Worm (Caenorhabditis elegans) whole organism, late embryonic: ENCODE results near the gene ida-1.

Experiments used
- C08G9.2 ChIP-seq: sonication (generic microtip); optimal IDR thresholded peaks from 2 replicates; lab custom pipeline; 2016; ENCODE audit warnings: mild to moderate bottlenecking, missing genetic modification characterization, moderate library complexity, missing compliant biosample characterization
- C38D4.7 ChIP-seq: fragments of 200-800 bp; sonication (Bioruptor generic); optimal IDR thresholded peaks from 2 replicates; lab custom pipeline; 2018; ENCODE audit warnings: mild to moderate bottlenecking, missing genetic modification characterization, moderate library complexity, missing compliant biosample characterization
- F13H6.1 ChIP-seq: sonication (generic microtip); optimal IDR thresholded peaks from 2 replicates; lab custom pipeline; 2016; ENCODE audit warnings: missing genetic modification characterization, missing compliant biosample characterization
- K09A11.1 ChIP-seq: sonication (generic microtip); optimal IDR thresholded peaks from 2 replicates; lab custom pipeline; 2017; ENCODE audit warnings: antibody characterized with exemption, mild to moderate bottlenecking, missing genetic modification characterization, missing compliant biosample characterization; ENCODE audit not compliant: insufficient read depth
- ahr-1 ChIP-seq: sonication (generic microtip); optimal IDR thresholded peaks from 2 replicates; lab custom pipeline; 2016; ENCODE audit warnings: missing genetic modification characterization, missing compliant biosample characterization
- ceh-14 ChIP-seq: sonication (generic microtip); optimal IDR thresholded peaks from 2 replicates; lab custom pipeline; 2016; ENCODE audit warnings: missing genotype, missing genetic modification characterization, missing compliant biosample characterization
- ceh-18 ChIP-seq: sonication (generic microtip); optimal IDR thresholded peaks from 2 replicates; lab custom pipeline; 2016; ENCODE audit warnings: missing genetic modification characterization, missing compliant biosample characterization
- ceh-2 ChIP-seq: sonication (generic microtip); optimal IDR thresholded peaks from 2 replicates; lab custom pipeline; 2016; ENCODE audit warnings: missing genotype, missing genetic modification characterization, missing compliant biosample characterization
- ceh-24 ChIP-seq: sonication (generic microtip); optimal IDR thresholded peaks from 2 replicates; lab custom pipeline; 2016; ENCODE audit warnings: mild to moderate bottlenecking, missing genetic modification characterization, missing compliant biosample characterization
- ceh-34 ChIP-seq: sonication (generic microtip); optimal IDR thresholded peaks from 2 replicates; lab custom pipeline; 2016; ENCODE audit warnings: mild to moderate bottlenecking, missing genetic modification characterization, missing compliant biosample characterization
- ceh-45 ChIP-seq: fragments of 200-800 bp; sonication (Bioruptor generic); IDR thresholded peaks from 2 replicates; pipeline ENCODE4 v1.3.6; 2022; ENCODE audit warnings: missing genetic modification reagents, missing genetic modification characterization, missing compliant biosample characterization
- ceh-48 ChIP-seq: sonication (generic microtip); optimal IDR thresholded peaks from 2 replicates; lab custom pipeline; 2016; ENCODE audit warnings: missing genetic modification characterization, inconsistent platforms, missing compliant biosample characterization
- ceh-9 ChIP-seq: sonication (generic microtip); optimal IDR thresholded peaks from 2 replicates; lab custom pipeline; 2016; ENCODE audit warnings: mild to moderate bottlenecking, missing genetic modification characterization, inconsistent platforms, missing compliant biosample characterization
- dmd-4 ChIP-seq: sonication (generic microtip); optimal IDR thresholded peaks from 2 replicates; lab custom pipeline; 2016; ENCODE audit warnings: borderline replicate concordance, missing genetic modification characterization, missing compliant biosample characterization
- dve-1 ChIP-seq: sonication (generic microtip); optimal IDR thresholded peaks from 2 replicates; lab custom pipeline; 2017; ENCODE audit warnings: antibody characterized with exemption, mild to moderate bottlenecking, missing genetic modification characterization, missing compliant biosample characterization
- elt-2 ChIP-seq: sonication (generic microtip); optimal IDR thresholded peaks from 2 replicates; lab custom pipeline; 2016; ENCODE audit warnings: missing genetic modification reagents, missing genetic modification characterization, missing compliant biosample characterization
- elt-4 ChIP-seq: sonication (generic microtip); optimal IDR thresholded peaks from 2 replicates; lab custom pipeline; 2016; ENCODE audit warnings: missing genetic modification characterization, missing compliant biosample characterization
- eyg-1 ChIP-seq: sonication (generic microtip); optimal IDR thresholded peaks from 2 replicates; lab custom pipeline; 2016; ENCODE audit warnings: missing genotype, missing genetic modification characterization, missing compliant biosample characterization
- fkh-6 ChIP-seq: sonication (generic microtip); optimal IDR thresholded peaks from 2 replicates; lab custom pipeline; 2016; ENCODE audit warnings: missing genetic modification characterization, missing compliant biosample characterization
- hlh-15 ChIP-seq: sonication (generic microtip); optimal IDR thresholded peaks from 2 replicates; lab custom pipeline; 2016; ENCODE audit warnings: missing genetic modification characterization, missing compliant biosample characterization
- hlh-6 ChIP-seq: sonication (generic microtip); optimal IDR thresholded peaks from 2 replicates; lab custom pipeline; 2016; ENCODE audit warnings: missing genotype, missing genetic modification characterization, missing compliant biosample characterization
- hlh-8 ChIP-seq: sonication (generic microtip); optimal IDR thresholded peaks from 2 replicates; lab custom pipeline; 2016; ENCODE audit warnings: missing genotype, missing genetic modification characterization, missing compliant biosample characterization
- lim-6 ChIP-seq: sonication (generic microtip); optimal IDR thresholded peaks from 2 replicates; lab custom pipeline; 2016; ENCODE audit warnings: missing genetic modification characterization, missing compliant biosample characterization
- madf-2 ChIP-seq: sonication (generic microtip); optimal IDR thresholded peaks from 2 replicates; lab custom pipeline; 2017; ENCODE audit warnings: missing genetic modification characterization, missing compliant biosample characterization
- mec-3 ChIP-seq: sonication (generic microtip); optimal IDR thresholded peaks from 2 replicates; lab custom pipeline; 2016; ENCODE audit warnings: borderline replicate concordance, missing genetic modification characterization, missing compliant biosample characterization
- npax-4 ChIP-seq: sonication (generic microtip); optimal IDR thresholded peaks from 2 replicates; lab custom pipeline; 2016; ENCODE audit warnings: missing genetic modification characterization, missing compliant biosample characterization
- pag-3 ChIP-seq: sonication (generic microtip); optimal IDR thresholded peaks from 2 replicates; lab custom pipeline; 2016; ENCODE audit warnings: missing compliant biosample characterization, missing genetic modification characterization, borderline replicate concordance
- pax-1 ChIP-seq: fragments of 150-350 bp; optimal IDR thresholded peaks from 2 replicates; lab custom pipeline; 2014; ENCODE audit warnings: missing biosample characterization, missing genetic modification characterization
- pha-2 ChIP-seq: sonication (generic microtip); optimal IDR thresholded peaks from 2 replicates; lab custom pipeline; 2017; ENCODE audit warnings: mild to moderate bottlenecking, missing genetic modification characterization, missing compliant biosample characterization
- pha-4 ChIP-seq: fragments of 150-350 bp; optimal IDR thresholded peaks from 2 replicates; lab custom pipeline; 2018; ENCODE audit warnings: missing biosample characterization, missing genetic modification reagents, missing genetic modification characterization
- pqm-1 ChIP-seq: sonication (generic microtip); optimal IDR thresholded peaks from 2 replicates; lab custom pipeline; 2016; ENCODE audit warnings: missing genetic modification characterization, missing compliant biosample characterization
- pros-1 ChIP-seq: fragments of 150-350 bp; optimal IDR thresholded peaks from 2 replicates; lab custom pipeline; 2014; ENCODE audit warnings: missing biosample characterization, missing genetic modification reagents, missing genetic modification characterization
- tbx-7 ChIP-seq: sonication (generic microtip); optimal IDR thresholded peaks from 2 replicates; lab custom pipeline; 2016; ENCODE audit warnings: missing genotype, missing genetic modification characterization, missing compliant biosample characterization
- unc-42 ChIP-seq: sonication (generic microtip); optimal IDR thresholded peaks from 2 replicates; lab custom pipeline; 2016; ENCODE audit warnings: missing genotype, missing genetic modification characterization, missing compliant biosample characterization
- unc-55 ChIP-seq: sonication (generic microtip); optimal IDR thresholded peaks from 2 replicates; lab custom pipeline; 2017; ENCODE audit warnings: missing biosample characterization, missing genetic modification reagents, missing genetic modification characterization
- unc-86 ChIP-seq: sonication (generic microtip); optimal IDR thresholded peaks from 2 replicates; lab custom pipeline; 2016; ENCODE audit warnings: missing genetic modification characterization, missing compliant biosample characterization

ida-1 gene

DNA sequence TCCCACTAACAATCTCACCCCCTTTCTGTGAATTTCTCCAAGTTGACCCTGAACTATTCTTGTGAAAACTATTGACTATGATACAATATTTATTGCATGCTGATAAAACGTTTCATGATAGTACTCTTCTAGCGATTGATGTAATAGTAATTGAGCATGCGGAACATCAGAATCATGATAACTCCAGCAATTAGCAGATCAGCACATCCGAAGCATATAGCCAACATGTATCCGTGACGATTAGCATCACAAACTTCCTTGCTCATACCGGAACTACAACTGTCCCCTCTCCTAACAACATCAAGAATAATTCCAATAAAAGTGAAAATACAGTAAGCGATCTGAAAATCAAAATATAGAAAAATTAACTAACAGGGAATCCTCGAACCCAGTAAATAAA, 25.3 kb upstream of the ida-1 start:
- TF ChIP-seq ceh-48 (no peak), pha-2 (tag; lab: Kevin White, UChicago) (no peak), ceh-45 (no peak), pha-4 (tag; lab: Kevin White, UChicago) (no peak), tbx-7 (tag; lab: Kevin White, UChicago) (no peak)

DNA sequence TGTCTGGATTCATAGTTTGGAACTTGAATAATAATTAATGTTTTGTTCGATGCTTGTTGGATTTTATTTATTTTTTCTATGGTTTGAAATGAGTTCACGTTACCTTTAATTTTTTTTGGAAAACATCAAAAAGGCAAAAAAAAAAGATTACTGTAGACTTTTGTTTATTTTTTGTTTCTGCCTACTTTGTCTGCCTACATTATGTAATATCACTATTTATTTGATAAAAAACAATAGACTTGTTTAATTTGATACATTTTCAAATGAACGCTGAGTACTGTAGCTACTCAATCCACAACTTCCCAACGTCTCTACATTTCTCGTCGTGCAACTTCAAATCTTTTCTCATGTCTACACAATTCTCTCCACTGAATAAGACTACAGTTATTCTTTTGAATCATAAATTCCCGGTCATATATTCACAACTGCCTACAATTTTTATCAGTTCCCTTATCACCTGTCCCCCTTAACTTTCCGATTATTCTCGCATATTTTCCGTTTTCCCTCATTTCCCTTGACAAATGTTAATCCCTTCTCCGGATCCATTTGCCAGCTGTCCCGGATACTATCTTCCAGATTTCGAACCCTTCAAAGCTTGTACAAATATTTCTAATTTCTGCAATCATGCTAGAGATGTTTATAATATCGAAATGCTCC, 24.2 kb upstream of the ida-1 start, which contains the start of the genes B0244.9 and B0244.7:
Gene B0244.9, minus strand, starts transcription at position 51 of the 657 bp plus-strand sequence.
Gene B0244.7, plus strand, starts transcription at position 522 of the 657 bp plus-strand sequence.
- TF ChIP-seq elt-2 (peak; percentile 65), eyg-1 (tag; lab: Kevin White, UChicago) (no peak), madf-2 (tag; lab: Kevin White, UChicago) (no peak)

DNA sequence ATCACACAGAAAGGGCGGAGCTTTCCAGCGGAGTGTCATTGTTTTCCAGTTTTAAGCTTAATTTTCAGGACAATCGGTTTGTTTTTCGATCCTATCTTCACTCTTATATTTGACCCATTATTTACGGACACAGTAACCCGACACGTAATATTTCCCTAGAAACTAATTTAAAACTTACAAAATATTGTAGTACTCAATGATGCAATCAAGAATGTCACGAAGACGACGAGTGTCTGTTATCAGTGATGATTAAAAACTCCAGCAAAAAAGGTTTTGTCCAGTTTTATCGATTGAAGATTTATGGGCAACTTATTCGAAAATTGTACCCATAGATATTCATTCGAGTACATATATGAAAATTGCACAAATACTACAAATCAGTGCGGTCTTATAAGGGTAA, 22.4 kb upstream of the ida-1 start, which contains the start of gene B0244.17:
Gene B0244.17, plus strand, starts transcription at position 301 of the 400 bp plus-strand sequence.
- no peak for TF ChIP-seq pros-1 (tag; lab: Kevin White, UChicago)
- TF ChIP-seq elt-2: peak; percentile 30

DNA sequence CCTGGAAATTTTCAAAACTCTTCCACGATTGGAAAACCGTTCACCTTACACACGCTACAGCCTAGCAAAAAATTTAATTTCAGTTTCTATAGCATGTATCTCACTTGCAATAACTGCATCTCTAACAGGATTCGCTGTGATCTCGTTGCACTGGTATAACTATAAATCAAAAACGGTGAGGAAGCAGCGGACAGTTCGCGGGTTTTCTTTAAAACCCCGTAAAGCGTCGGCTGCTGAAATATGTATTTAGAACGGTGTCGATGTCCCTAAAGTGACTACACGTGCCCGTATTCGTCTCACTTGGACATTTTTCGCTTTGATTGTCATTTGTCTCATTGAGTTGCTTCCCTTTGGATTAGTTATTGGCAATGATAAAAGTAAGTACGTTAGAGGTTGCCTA, 21.0 kb upstream of the ida-1 start:
- TF ChIP-seq pqm-1 (tag; lab: Kevin White, UChicago): no peak
- no peak for TF ChIP-seq pax-1 (tag; lab: Kevin White, UChicago)
- no peak for TF ChIP-seq ceh-9
- no peak for TF ChIP-seq C38D4.7 (GFP tag; lab: Kevin White, UChicago)
- TF ChIP-seq unc-86 (tag; lab: Kevin White, UChicago): no peak
- no peak for TF ChIP-seq hlh-6 (tag; lab: Kevin White, UChicago)
- TF ChIP-seq F13H6.1 (tag; lab: Kevin White, UChicago): no peak
- no peak for TF ChIP-seq hlh-8
- no peak for TF ChIP-seq tbx-7 (tag; lab: Kevin White, UChicago)
- TF ChIP-seq ceh-24 (tag; lab: Kevin White, UChicago): no peak
- no peak for TF ChIP-seq ceh-34 (tag; lab: Kevin White, UChicago)

DNA sequence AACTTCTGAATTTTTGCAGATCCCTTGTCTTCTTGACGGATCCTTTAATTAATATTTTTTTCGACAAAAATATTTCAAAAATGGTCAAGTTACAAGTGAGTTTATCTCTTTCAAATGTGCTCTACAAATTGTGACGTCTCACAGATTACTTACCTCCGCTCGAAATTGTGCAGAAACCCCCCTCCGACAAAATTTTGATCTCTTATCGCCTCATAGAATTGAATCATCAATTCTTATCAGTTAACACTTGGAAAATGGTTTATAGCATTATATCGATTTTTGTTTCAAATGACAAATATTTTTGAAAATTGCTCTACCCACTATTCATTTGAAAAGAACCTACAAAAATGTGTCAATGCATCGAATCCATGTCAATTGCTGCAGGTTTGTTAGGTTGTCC, 20.4 kb upstream of the ida-1 start, which contains the start of gene B0244.10:
Gene B0244.10, plus strand, starts transcription at position 254 of the 400 bp plus-strand sequence.
- no peak for TF ChIP-seq C08G9.2 (tag; lab: Kevin White, UChicago)
- TF ChIP-seq madf-2 (tag; lab: Kevin White, UChicago): no peak
- TF ChIP-seq elt-2: peak; percentile 73
- TF ChIP-seq K09A11.1 (tag; lab: Kevin White, UChicago): no peak
- no peak for TF ChIP-seq ahr-1 (tag; lab: Kevin White, UChicago)
- no peak for TF ChIP-seq ceh-14 (tag; lab: Kevin White, UChicago)
- no peak for TF ChIP-seq dve-1 (tag; lab: Kevin White, UChicago)
- TF ChIP-seq ceh-2 (tag; lab: Kevin White, UChicago): no peak
- TF ChIP-seq, all 69 proteins: peak for 1

DNA sequence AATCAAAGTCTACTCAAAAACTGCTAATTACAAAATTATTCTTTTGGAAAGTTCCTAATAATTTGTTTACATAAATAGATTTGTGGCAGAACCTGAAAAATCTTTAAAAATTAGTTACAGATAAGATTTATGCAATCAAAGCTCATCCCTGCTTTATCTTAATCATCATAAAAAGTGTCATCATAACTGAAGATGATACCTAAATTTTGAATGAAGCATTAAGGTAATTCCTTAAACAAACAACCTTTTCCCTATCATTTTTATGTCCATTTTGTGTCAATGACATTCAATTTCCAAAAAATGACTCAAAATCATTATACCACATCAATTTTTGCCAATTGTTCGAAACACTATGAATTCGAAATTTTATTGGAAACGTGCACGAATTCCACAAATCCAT, 17.6 kb upstream of the ida-1 start, which contains the start of gene B0244.6:
Gene B0244.6, plus strand, starts transcription at position 301 of the 400 bp plus-strand sequence.
- TF ChIP-seq elt-2: no peak
- TF ChIP-seq ceh-18 (tag; lab: Kevin White, UChicago): no peak
- no peak for TF ChIP-seq mec-3
- TF ChIP-seq npax-4 (tag; lab: Kevin White, UChicago): no peak
- no peak for TF ChIP-seq hlh-15
- no peak for TF ChIP-seq pag-3 (tag; lab: Kevin White, UChicago)
- TF ChIP-seq dmd-4 (tag; lab: Kevin White, UChicago): no peak
- TF ChIP-seq unc-42: no peak
- TF ChIP-seq unc-86 (tag; lab: Kevin White, UChicago): no peak
- no peak for TF ChIP-seq lim-6 (tag; lab: Kevin White, UChicago)
- no peak for TF ChIP-seq elt-4 (tag; lab: Kevin White, UChicago)
- no peak for TF ChIP-seq fkh-6
- no peak for TF ChIP-seq unc-55 (GFP tag; lab: Kevin White, UChicago)
- no peak for TF ChIP-seq F13H6.1 (tag; lab: Kevin White, UChicago)
- TF ChIP-seq, all 69 proteins: peak for 0
